Worm (Caenorhabditis elegans): Measurements from ENCODE around the gene F08G2.7.

F08G2.7 gene

DNA sequence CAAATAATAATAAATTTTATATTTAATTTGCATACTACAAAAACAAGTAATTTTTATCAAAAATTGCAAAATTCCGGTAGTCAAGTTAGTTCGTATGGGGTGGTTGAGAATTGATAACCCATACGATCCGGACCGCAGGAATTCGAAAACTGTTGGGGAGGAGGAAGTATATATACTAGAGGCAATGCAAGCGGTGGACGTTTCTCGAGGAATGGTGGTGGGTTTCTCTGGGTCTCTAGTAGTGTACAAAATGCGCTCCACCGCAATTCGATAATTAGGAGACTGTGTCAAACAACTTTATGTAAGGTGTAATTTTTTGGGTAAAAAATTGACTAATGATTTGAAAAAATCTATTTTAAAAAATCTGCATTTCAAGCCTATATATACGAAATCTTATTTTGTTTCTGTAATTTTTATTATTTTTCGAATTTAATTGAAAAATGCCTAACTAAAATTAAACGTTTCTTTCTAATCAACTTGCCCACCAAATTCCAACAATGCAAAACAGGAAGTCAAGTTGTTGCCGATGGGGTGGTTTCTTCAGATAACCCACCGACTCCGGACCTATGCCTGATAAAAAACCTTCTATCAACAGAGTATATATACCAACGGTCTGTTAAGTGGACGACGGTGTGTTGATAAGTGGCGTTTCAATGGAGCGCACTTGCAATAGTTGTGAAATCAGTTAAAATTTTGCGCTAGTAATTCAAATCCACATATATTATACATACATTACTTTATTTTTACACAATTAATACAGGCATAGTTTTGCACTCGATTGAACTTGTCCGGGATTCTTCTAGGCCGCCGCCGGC, 6.4 kb downstream of the F08G2.7 start (continued):
- TF ChIP-seq fax-1 (tag; optimal IDR thresholded peaks at IDR 0.05) (peak; percentile 71), pqm-1 (tag; optimal IDR thresholded peaks at IDR 0.05) (peak; percentile 29), ceh-14 (tag; optimal IDR thresholded peaks at IDR 0.05) (peak; percentile 80), elt-4 (tag; optimal IDR thresholded peaks at IDR 0.05) (no peak), ceh-22 (tag; optimal IDR thresholded peaks at IDR 0.05) (no peak), pha-2 (tag; optimal IDR thresholded peaks at IDR 0.05) (peak; percentile 83), nfya-1 (tag; optimal IDR thresholded peaks at IDR 0.05) (peak; percentile 80), C08G9.2 (tag; optimal IDR thresholded peaks at IDR 0.05) (peak; percentile 61), ama-1 (optimal IDR thresholded peaks at IDR 0.05) (no peak), ceh-19 (GFP tag; optimal IDR thresholded peaks at IDR 0.05) (peak; percentile 86), ceh-18 (tag; optimal IDR thresholded peaks at IDR 0.05) (peak; percentile 64), unc-86 (tag; optimal IDR thresholded peaks at IDR 0.05) (peak; percentile 72), sdc-2 (tag; optimal IDR thresholded peaks at IDR 0.05) (peak; percentile 32), ref-2 (tag; optimal IDR thresholded peaks at IDR 0.05) (peak; percentile 78), odd-2 (tag; optimal IDR thresholded peaks at IDR 0.05) (peak; percentile 59), gmeb-2 (tag; optimal IDR thresholded peaks at IDR 0.05) (peak; percentile 72), sox-4 (tag; optimal IDR thresholded peaks at IDR 0.05) (peak; percentile 82), ahr-1 (tag; optimal IDR thresholded peaks at IDR 0.05) (peak; percentile 66), hlh-15 (tag; optimal IDR thresholded peaks at IDR 0.05) (peak; percentile 67), ceh-31 (tag; optimal IDR thresholded peaks at IDR 0.05) (peak; percentile 77), hlh-8 (tag; optimal IDR thresholded peaks at IDR 0.05) (peak; percentile 68), ceh-30 (tag; optimal IDR thresholded peaks at IDR 0.05) (no peak), ceh-45 (GFP tag; IDR thresholded peaks at IDR 0.05) (peak; percentile 59; the same call in 1 of the 2 replicates), fkh-10 (GFP tag; optimal IDR thresholded peaks at IDR 0.05) (no peak), Y22D7AL.16 (tag; optimal IDR thresholded peaks at IDR 0.05) (peak; percentile 72), dmd-4 (tag; optimal IDR thresholded peaks at IDR 0.05; ENCODE audit: borderline replicate concordance) (peak; percentile 46), tbx-2 (tag; optimal IDR thresholded peaks at IDR 0.05) (peak; percentile 77), hlh-30 (tag; optimal IDR thresholded peaks at IDR 0.05; ENCODE audit: insufficient read depth) (peak; percentile 15), pha-4 (tag; optimal IDR thresholded peaks at IDR 0.05) (no peak), unc-55 (GFP tag; optimal IDR thresholded peaks at IDR 0.05) (peak; percentile 62), nhr-232 (tag; optimal IDR thresholded peaks at IDR 0.05) (peak; percentile 52), ceh-34 (tag; optimal IDR thresholded peaks at IDR 0.05) (peak; percentile 65), ttx-3 (tag; optimal IDR thresholded peaks at IDR 0.05) (peak; percentile 73), rnt-1 (tag; optimal IDR thresholded peaks at IDR 0.05) (peak; percentile 89), pag-3 (tag; optimal IDR thresholded peaks at IDR 0.05; ENCODE audit: borderline replicate concordance) (no peak), nhr-11 (tag; optimal IDR thresholded peaks at IDR 0.05) (no peak), sox-2 (GFP tag; IDR thresholded peaks at IDR 0.05) (peak; percentile 70), F13H6.1 (tag; optimal IDR thresholded peaks at IDR 0.05) (peak; percentile 67), npax-4 (tag; optimal IDR thresholded peaks at IDR 0.05) (peak; percentile 65), ets-4 (tag; optimal IDR thresholded peaks at IDR 0.05) (peak; percentile 52), pros-1 (tag; optimal IDR thresholded peaks at IDR 0.05) (peak; percentile 28), syd-9 (tag; optimal IDR thresholded peaks at IDR 0.05) (peak; percentile 56), T23F11.4 (GFP tag; optimal IDR thresholded peaks at IDR 0.05) (peak; percentile 83)

DNA sequence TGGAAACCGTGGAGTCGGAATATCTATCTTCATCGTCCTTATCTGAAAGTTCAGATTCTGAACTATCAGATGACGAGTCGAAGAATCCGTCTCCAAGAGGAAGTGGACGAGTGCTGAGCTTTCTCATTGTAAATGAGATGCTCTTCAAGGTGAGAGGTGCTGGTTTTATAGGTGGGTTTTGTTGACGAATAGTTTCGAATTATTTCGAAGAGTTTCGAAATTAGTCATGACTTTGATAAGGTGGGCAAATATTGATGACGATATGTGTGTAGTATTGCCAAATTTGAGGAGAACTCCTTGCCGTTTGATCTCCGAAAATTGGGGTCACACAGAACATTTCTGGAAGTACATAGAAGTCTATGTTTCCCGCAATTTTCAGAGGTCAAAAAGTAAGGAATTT, 7.5 kb downstream of the F08G2.7 start, which contains the start of gene F08G2.5:
TSS of gene F08G2.5 (minus strand) at position 127 of the 400 bp plus-strand sequence.
- TF ChIP-seq T23F11.4 (GFP tag; optimal IDR thresholded peaks at IDR 0.05) (no peak), elt-4 (tag; optimal IDR thresholded peaks at IDR 0.05) (no peak), hlh-30 (tag; optimal IDR thresholded peaks at IDR 0.05; ENCODE audit: insufficient read depth) (no peak), ahr-1 (tag; optimal IDR thresholded peaks at IDR 0.05) (no peak), ref-2 (tag; optimal IDR thresholded peaks at IDR 0.05) (no peak), pha-2 (tag; optimal IDR thresholded peaks at IDR 0.05) (no peak), lin-11 (tag; optimal IDR thresholded peaks at IDR 0.05) (no peak)

All from whole organism, late embryonic.